Worm (Caenorhabditis elegans): ENCODE data around the gene Y39G8B.1.
"Not testable (repeated sequence)": the region's sequence is repeated elsewhere in the genome, so short reads cannot be mapped to it uniquely, and the experiment has no call there.

DNA sequence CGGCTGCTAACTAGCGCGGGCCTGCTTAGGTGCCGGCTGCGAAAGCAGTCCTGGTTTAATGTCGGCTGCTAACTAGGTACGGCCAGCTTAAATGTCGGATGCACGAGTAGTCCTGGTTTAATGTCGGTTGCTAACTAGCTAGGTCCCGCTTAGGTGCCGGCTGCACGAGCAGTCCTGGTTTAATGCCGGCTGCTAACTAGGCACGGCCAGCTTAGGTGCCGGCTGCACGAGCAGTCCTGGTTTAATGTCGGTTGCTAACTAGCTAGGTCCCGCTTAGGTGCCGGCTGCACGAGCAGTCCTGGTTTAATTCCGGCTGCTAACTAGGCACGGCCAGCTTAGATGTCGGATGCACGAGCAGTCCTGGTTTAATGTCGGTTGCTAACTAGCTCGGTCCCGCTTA is 5.6 kb downstream of the Y39G8B.1 start:
- not testable (repeated sequence) for TF ChIP-seq B0336.3 (GFP tag; IDR thresholded peaks at IDR 0.05); pha-4 (tag; optimal IDR thresholded peaks at IDR 0.05); unc-62 (GFP tag; optimal IDR thresholded peaks at IDR 0.05); mcd-1 (GFP tag; IDR thresholded peaks at IDR 0.05); B0019.2 (GFP tag; conservative IDR thresholded peaks at IDR 0.05); mxl-1 (tag; optimal IDR thresholded peaks at IDR 0.05)
